Fruit fly (Drosophila melanogaster) whole organism, embryonic: ENCODE results near the gene ND-18.
A peak's percentile ranks its signal among the peaks of the same experiment; 100 is the strongest.

Experiments
- ATbp ChIP-seq: fragments of 200-800 bp; sonication (Bioruptor generic); optimal IDR thresholded peaks from 2 replicates; lab custom pipeline; 2017; ENCODE audit warnings: missing biosample characterization, mild to moderate bottlenecking, missing genetic modification characterization, missing genetic modification reagents
- Ada2b ChIP-seq: fragments of 200-800 bp; sonication (Bioruptor generic); IDR thresholded peaks from 2 replicates; pipeline ENCODE4 v1.3.6; 2022; ENCODE audit warnings: missing biosample characterization, missing genetic modification characterization
- B-H2 ChIP-seq: fragments of 200-800 bp; sonication (Bioruptor generic); optimal IDR thresholded peaks from 2 replicates; lab custom pipeline; 2018; ENCODE audit warnings: missing biosample characterization, mild to moderate bottlenecking, missing genetic modification characterization
- CG10462 ChIP-seq: fragments of 200-800 bp; sonication (Bioruptor generic); optimal IDR thresholded peaks from 2 replicates; lab custom pipeline; 2016; ENCODE audit warnings: missing biosample characterization, missing genetic modification characterization
- CG11456 ChIP-seq: fragments of 200-800 bp; sonication (Bioruptor generic); IDR thresholded peaks from 3 replicates; pipeline ENCODE4 v1.3.6; 2022; ENCODE audit warnings: missing biosample characterization, missing genetic modification characterization
- CG14014 ChIP-seq: fragments of 200-800 bp; sonication (Bioruptor generic); IDR thresholded peaks from 2 replicates; pipeline ENCODE4 v1.3.6; 2022; ENCODE audit warnings: missing biosample characterization, missing genetic modification characterization
- CG14965 ChIP-seq: fragments of 200-800 bp; sonication (Bioruptor generic); optimal IDR thresholded peaks from 2 replicates; lab custom pipeline; 2016; ENCODE audit warnings: missing biosample characterization, missing genetic modification characterization, borderline replicate concordance
- CG1602 ChIP-seq: fragments of 200-800 bp; sonication (Bioruptor generic); optimal IDR thresholded peaks from 3 replicates; lab custom pipeline; 2016; ENCODE audit warnings: missing biosample characterization, missing genetic modification characterization
- CG17568 ChIP-seq: fragments of 200-800 bp; sonication (Bioruptor generic); optimal IDR thresholded peaks from 2 replicates; lab custom pipeline; 2018; ENCODE audit warnings: missing biosample characterization, mild to moderate bottlenecking, missing genetic modification characterization, moderate library complexity
- CG18599 ChIP-seq: fragments of 200-800 bp; sonication (Bioruptor generic); optimal IDR thresholded peaks from 3 replicates; lab custom pipeline; 2017; ENCODE audit warnings: missing biosample characterization, missing genetic modification characterization, mild to moderate bottlenecking, moderate library complexity, missing genetic modification reagents
- CG3726 ChIP-seq: fragments of 200-800 bp; sonication (Bioruptor generic); IDR thresholded peaks from 3 replicates; pipeline ENCODE4, ENCODE4 v1.3.6; 2022; ENCODE audit warnings: missing biosample characterization, missing genetic modification characterization
- CG4707 ChIP-seq: fragments of 200-800 bp; sonication (Bioruptor generic); optimal IDR thresholded peaks from 2 replicates; lab custom pipeline; 2018; ENCODE audit warnings: missing biosample characterization, mild to moderate bottlenecking, missing genetic modification characterization, moderate library complexity
- CG4820 ChIP-seq: fragments of 200-800 bp; sonication (Bioruptor generic); optimal IDR thresholded peaks from 3 replicates; lab custom pipeline; 2016; ENCODE audit warnings: missing biosample characterization, missing genetic modification characterization
- CG6272 ChIP-seq: fragments of 200-800 bp; sonication (Bioruptor generic); IDR thresholded peaks from 2 replicates; pipeline ENCODE4 v1.3.6; 2022; ENCODE audit warnings: missing biosample characterization, missing genetic modification characterization
- CG6683 ChIP-seq: fragments of 200-800 bp; sonication (Bioruptor generic); optimal IDR thresholded peaks from 2 replicates; lab custom pipeline; 2017; ENCODE audit warnings: missing biosample characterization, mild to moderate bottlenecking, missing genetic modification characterization, missing genetic modification reagents
- CG7745 ChIP-seq: fragments of 200-800 bp; sonication (Bioruptor generic); optimal IDR thresholded peaks from 2 replicates; lab custom pipeline; 2018; ENCODE audit warnings: missing biosample characterization, mild to moderate bottlenecking, missing genetic modification characterization, moderate library complexity
- HmgD ChIP-seq: fragments of 200-800 bp; sonication (Bioruptor generic); optimal IDR thresholded peaks from 3 replicates; lab custom pipeline; 2016; ENCODE audit warnings: missing biosample characterization, missing genetic modification characterization
- Hmr ChIP-seq: fragments of 200-800 bp; sonication (Bioruptor generic); optimal IDR thresholded peaks from 3 replicates; lab custom pipeline; 2017; ENCODE audit warnings: mild to moderate bottlenecking, missing biosample characterization, missing genetic modification reagents, missing genetic modification characterization
- Max ChIP-seq: fragments of 200-800 bp; sonication (Bioruptor generic); optimal IDR thresholded peaks from 2 replicates; lab custom pipeline; 2016; ENCODE audit warnings: missing biosample characterization, mild to moderate bottlenecking, missing genetic modification characterization
- Mes4 ChIP-seq: fragments of 200-800 bp; sonication (Bioruptor generic); optimal IDR thresholded peaks from 2 replicates; lab custom pipeline; 2016; ENCODE audit warnings: missing biosample characterization, missing genetic modification characterization
- Oaz ChIP-seq: fragments of 200-800 bp; sonication (Bioruptor generic); IDR thresholded peaks from 2 replicates; pipeline ENCODE4 v1.3.6; 2022; ENCODE audit warnings: missing biosample characterization, missing genetic modification characterization
- Optix ChIP-seq: fragments of 200-800 bp; sonication (Bioruptor generic); IDR thresholded peaks from 3 replicates; pipeline ENCODE4 v1.3.6; 2022; ENCODE audit warnings: missing biosample characterization, missing genetic modification characterization
- Ptx1 ChIP-seq: fragments of 200-800 bp; sonication (Bioruptor generic); IDR thresholded peaks from 2 replicates; pipeline ENCODE4 v1.3.6; 2022; ENCODE audit warnings: missing biosample characterization, missing genetic modification characterization
- Six4 ChIP-seq: fragments of 200-800 bp; sonication (Bioruptor generic); optimal IDR thresholded peaks from 2 replicates; lab custom pipeline; 2016; ENCODE audit warnings: missing biosample characterization, missing genetic modification characterization
- Xbp1 ChIP-seq: fragments of 200-800 bp; sonication (Bioruptor generic); optimal IDR thresholded peaks from 3 replicates; lab custom pipeline; 2016; ENCODE audit warnings: missing biosample characterization, mild to moderate bottlenecking, missing genetic modification characterization
- croc ChIP-seq: fragments of 200-800 bp; sonication (Bioruptor generic); conservative IDR thresholded peaks from 3 replicates; pipeline ENCODE4 v1.3.6; 2022; ENCODE audit warnings: missing biosample characterization, missing genetic modification characterization
- dati ChIP-seq: fragments of 200-800 bp; sonication (Bioruptor generic); IDR thresholded peaks from 2 replicates; pipeline ENCODE4 v1.3.6; 2022; ENCODE audit warnings: missing biosample characterization, missing genetic modification characterization
- dmrt99B ChIP-seq: fragments of 200-800 bp; sonication (Bioruptor generic); optimal IDR thresholded peaks from 2 replicates; lab custom pipeline; 2018; ENCODE audit warnings: missing biosample characterization, mild to moderate bottlenecking, missing genetic modification characterization, moderate library complexity
- dysf ChIP-seq: fragments of 200-800 bp; sonication (Bioruptor generic); IDR thresholded peaks from 3 replicates; pipeline ENCODE4 v1.3.6; 2022; ENCODE audit warnings: missing biosample characterization, missing genetic modification characterization
- emc ChIP-seq: fragments of 200-800 bp; sonication (Bioruptor generic); optimal IDR thresholded peaks from 2 replicates; lab custom pipeline; 2016; ENCODE audit warnings: missing biosample characterization, missing genetic modification characterization
- en ChIP-seq: fragments of 200-800 bp; sonication (Bioruptor generic); optimal IDR thresholded peaks from 2 replicates; lab custom pipeline; 2016; ENCODE audit warnings: missing biosample characterization, missing genetic modification characterization
- gcm ChIP-seq: fragments of 200-800 bp; sonication (Bioruptor generic); optimal IDR thresholded peaks from 2 replicates; lab custom pipeline; 2019; ENCODE audit warnings: missing biosample characterization, mild to moderate bottlenecking, missing genetic modification characterization, moderate library complexity
- gfzf ChIP-seq: fragments of 200-800 bp; sonication (Bioruptor generic); optimal IDR thresholded peaks from 2 replicates; lab custom pipeline; 2016; ENCODE audit warnings: missing biosample characterization, mild to moderate bottlenecking, missing genetic modification characterization, moderate library complexity
- gro ChIP-seq: fragments of 200-800 bp; sonication (Bioruptor generic); optimal IDR thresholded peaks from 2 replicates; lab custom pipeline; 2016; ENCODE audit warnings: missing biosample characterization, missing genetic modification characterization
- hbn ChIP-seq: fragments of 200-800 bp; sonication (Bioruptor generic); IDR thresholded peaks from 2 replicates; pipeline ENCODE4 v1.3.6; 2022; ENCODE audit warnings: missing biosample characterization, missing genetic modification characterization; ENCODE audit not compliant: partially characterized antibody
- jing ChIP-seq: fragments of 200-800 bp; sonication (Bioruptor generic); optimal IDR thresholded peaks from 2 replicates; lab custom pipeline; 2018; ENCODE audit warnings: missing biosample characterization, mild to moderate bottlenecking, missing genetic modification characterization
- kay ChIP-seq: fragments of 200-800 bp; sonication (Bioruptor generic); optimal IDR thresholded peaks from 2 replicates; lab custom pipeline; 2016; ENCODE audit warnings: missing biosample characterization, missing genetic modification characterization
- ken ChIP-seq: fragments of 200-800 bp; sonication (Bioruptor generic); IDR thresholded peaks from 3 replicates; pipeline ENCODE4 v1.3.6; 2022; ENCODE audit warnings: missing biosample characterization, missing genetic modification characterization
- nom ChIP-seq: fragments of 200-800 bp; sonication (Bioruptor generic); optimal IDR thresholded peaks from 2 replicates; lab custom pipeline; 2017; ENCODE audit warnings: missing biosample characterization, missing genetic modification characterization, mild to moderate bottlenecking, moderate library complexity, missing genetic modification reagents
- peb ChIP-seq: fragments of 200-800 bp; sonication (Bioruptor generic); IDR thresholded peaks from 2 replicates; pipeline ENCODE4 v1.3.6; 2022; ENCODE audit warnings: missing biosample characterization, missing genetic modification characterization
- pnt ChIP-seq: fragments of 200-800 bp; sonication (Bioruptor generic); optimal IDR thresholded peaks from 3 replicates; lab custom pipeline; 2016; ENCODE audit warnings: missing biosample characterization, missing genetic modification characterization
- salm ChIP-seq: fragments of 200-800 bp; sonication (Bioruptor generic); optimal IDR thresholded peaks from 2 replicates; lab custom pipeline; 2018; ENCODE audit warnings: missing biosample characterization, mild to moderate bottlenecking, missing genetic modification characterization
- sc ChIP-seq, 3 experiments: fragments of >200 bp in 2 of 3; fragments of 200-800 bp in 1 of 3; sonication (Bioruptor generic) in 1 of 3; optimal IDR thresholded peaks; 2 replicates in 2 of 3; 3 replicates in 1 of 3; lab custom pipeline; 2017; ENCODE audit warnings: mild to moderate bottlenecking in 1 of 3, missing biosample characterization in 1 of 3, missing genetic modification characterization in 1 of 3, missing genetic modification reagents in 1 of 3
- sens ChIP-seq: fragments of 200-800 bp; sonication (Bioruptor generic); peaks from one replicate; lab custom pipeline; 2016; ENCODE audit warnings: missing biosample characterization, missing genetic modification characterization
- slbo ChIP-seq: fragments of 200-800 bp; sonication (Bioruptor generic); IDR thresholded peaks from 2 replicates; pipeline ENCODE4 v1.3.6; 2022; ENCODE audit warnings: missing biosample characterization, missing genetic modification characterization
- sna ChIP-seq: fragments of 200-800 bp; sonication (Bioruptor generic); IDR thresholded peaks from 2 replicates; pipeline ENCODE4 v1.3.6; 2022; ENCODE audit warnings: missing biosample characterization, missing genetic modification characterization; ENCODE audit not compliant: partially characterized antibody
- stc ChIP-seq: fragments of 200-800 bp; sonication (Bioruptor generic); IDR thresholded peaks from 2 replicates; pipeline ENCODE4 v1.3.6; 2022; ENCODE audit warnings: missing biosample characterization, missing genetic modification characterization
- tin ChIP-seq: fragments of 200-800 bp; sonication (Bioruptor generic); optimal IDR thresholded peaks from 3 replicates; lab custom pipeline; 2016; ENCODE audit warnings: missing biosample characterization, missing genetic modification characterization
- wek ChIP-seq: fragments of 200-800 bp; sonication (Bioruptor generic); optimal IDR thresholded peaks from 3 replicates; lab custom pipeline; 2018; ENCODE audit warnings: missing biosample characterization, mild to moderate bottlenecking, missing genetic modification characterization, moderate library complexity

ND-18 gene

DNA sequence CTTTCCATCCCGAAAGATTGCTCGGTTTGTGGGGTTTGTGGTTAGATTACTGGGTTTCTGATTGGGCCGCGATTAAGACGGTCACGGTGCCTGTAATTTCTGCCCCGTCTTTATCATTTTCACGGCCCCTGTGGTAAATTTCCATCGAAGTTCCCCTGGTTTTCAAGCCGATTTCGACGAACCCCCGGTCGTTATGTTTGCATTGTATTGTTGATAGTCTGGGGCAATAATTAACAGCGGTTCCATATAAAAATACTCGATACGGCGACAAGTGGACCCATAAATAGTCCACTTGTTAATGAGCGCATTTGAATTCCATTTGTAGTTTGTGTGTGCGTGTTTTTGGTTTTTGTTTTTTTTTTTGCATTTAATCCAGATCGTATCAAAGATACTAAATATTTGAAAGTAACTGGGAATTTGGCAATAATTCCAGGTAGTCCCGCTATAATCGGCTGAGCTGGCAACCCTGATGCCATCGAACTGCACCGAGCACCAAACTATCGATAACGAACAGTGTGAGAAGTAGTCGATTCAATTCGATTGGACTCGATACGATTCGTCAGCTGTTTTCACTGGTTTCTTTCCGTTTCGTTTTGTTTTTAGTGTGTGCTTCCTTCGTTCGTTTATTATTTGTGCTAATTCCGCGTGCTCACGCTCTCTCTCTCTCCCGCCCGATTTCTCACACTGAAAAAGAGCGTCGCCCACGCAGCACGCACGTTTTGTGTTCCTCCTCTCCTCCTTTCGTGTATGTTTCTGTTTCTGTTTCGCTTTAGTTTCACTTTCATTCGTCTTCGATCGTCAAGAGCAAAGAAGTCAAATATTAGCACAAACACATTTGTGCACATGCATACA lies 13.3 kb downstream of the ND-18 start (continued):
- TF ChIP-seq pnt (no peak), CG18599 (GFP tag; lab: Kevin White, UChicago) (peak; percentile 66), CG6683 (no peak), Xbp1 (peak; percentile 54), jing (GFP tag; lab: Kevin White, UChicago) (no peak), hbn (peak; percentile 72), dmrt99B (tag; lab: Kevin White, UChicago) (no peak), gcm (no peak), Oaz (GFP tag; lab: Robert Waterston, UW) (no peak), nom (no peak), B-H2 (GFP tag; lab: Kevin White, UChicago) (no peak), tin (GFP tag; lab: Kevin White, UChicago) (peak; percentile 33), croc (GFP tag; lab: Robert Waterston, UW) (no peak), CG14965 (GFP tag; lab: Kevin White, UChicago) (no peak), kay (GFP tag; lab: Kevin White, UChicago) (no peak), dysf (GFP tag; lab: Robert Waterston, UW) (no peak), Mes4 (GFP tag; lab: Kevin White, UChicago) (peak; percentile 29), Ptx1 (GFP tag; lab: Robert Waterston, UW) (peak; percentile 32; the same call in 1 of the 2 replicates), en (no peak), CG14014 (GFP tag; lab: Robert Waterston, UW) (0 out of 2 replicates have a peak, but pooled peaks have one; percentile 10), HmgD (GFP tag; lab: Kevin White, UChicago) (peak; percentile 18), CG6272 (GFP tag; lab: Robert Waterston, UW) (no peak), salm (tag; lab: Kevin White, UChicago) (no peak), dati (GFP tag; lab: Robert Waterston, UW) (no peak), CG11456 (GFP tag; lab: Robert Waterston, UW) (peak; percentile 54; the same call in 1 of the 3 replicates), slbo (GFP tag; lab: Robert Waterston, UW) (peak; percentile 54), Max (GFP tag; lab: Kevin White, UChicago) (peak; percentile 65), peb (GFP tag; lab: Robert Waterston, UW) (no peak), sens (GFP tag; lab: Kevin White, UChicago) (peak; percentile 72), Ada2b (GFP tag; lab: Robert Waterston, UW) (0 out of 2 replicates have a peak, but pooled peaks have one; percentile 22), Optix (GFP tag; lab: Robert Waterston, UW) (no peak), sna (GFP tag; lab: Robert Waterston, UW) (peak; percentile 90), CG4707 (GFP tag; lab: Kevin White, UChicago) (no peak), emc (GFP tag; lab: Kevin White, UChicago) (peak; percentile 22), CG3726 (GFP tag; lab: Robert Waterston, UW) (no peak), ATbp (GFP tag; lab: Kevin White, UChicago) (no peak), CG1602 (GFP tag; lab: Kevin White, UChicago) (no peak), stc (GFP tag; lab: Robert Waterston, UW) (no peak), wek (GFP tag; lab: Kevin White, UChicago) (peak; percentile 15), gro (GFP tag; lab: Kevin White, UChicago) (peak; percentile 49), Hmr (GFP tag; lab: Kevin White, UChicago) (no peak), CG17568 (GFP tag; lab: Kevin White, UChicago) (no peak), gfzf (GFP tag; lab: Kevin White, UChicago) (peak; percentile 48), ken (no peak), Six4 (GFP tag; lab: Kevin White, UChicago) (peak; percentile 17), CG10462 (GFP tag; lab: Kevin White, UChicago) (no peak), sc (optimal IDR thresholded peaks at IDR 0.05; lab: Kevin White, UChicago) (no peak), sc (GFP tag; optimal IDR thresholded peaks at IDR 0.05; lab: Kevin White, UChicago) (no peak), CG4820 (GFP tag; lab: Kevin White, UChicago) (no peak), CG7745 (tag; lab: Kevin White, UChicago) (no peak)
